Worm (Caenorhabditis elegans): ENCODE data around the gene ZC190.7.
A peak's percentile ranks its signal among the peaks of the same experiment; 100 is the strongest.

The ZC190.7 gene

DNA sequence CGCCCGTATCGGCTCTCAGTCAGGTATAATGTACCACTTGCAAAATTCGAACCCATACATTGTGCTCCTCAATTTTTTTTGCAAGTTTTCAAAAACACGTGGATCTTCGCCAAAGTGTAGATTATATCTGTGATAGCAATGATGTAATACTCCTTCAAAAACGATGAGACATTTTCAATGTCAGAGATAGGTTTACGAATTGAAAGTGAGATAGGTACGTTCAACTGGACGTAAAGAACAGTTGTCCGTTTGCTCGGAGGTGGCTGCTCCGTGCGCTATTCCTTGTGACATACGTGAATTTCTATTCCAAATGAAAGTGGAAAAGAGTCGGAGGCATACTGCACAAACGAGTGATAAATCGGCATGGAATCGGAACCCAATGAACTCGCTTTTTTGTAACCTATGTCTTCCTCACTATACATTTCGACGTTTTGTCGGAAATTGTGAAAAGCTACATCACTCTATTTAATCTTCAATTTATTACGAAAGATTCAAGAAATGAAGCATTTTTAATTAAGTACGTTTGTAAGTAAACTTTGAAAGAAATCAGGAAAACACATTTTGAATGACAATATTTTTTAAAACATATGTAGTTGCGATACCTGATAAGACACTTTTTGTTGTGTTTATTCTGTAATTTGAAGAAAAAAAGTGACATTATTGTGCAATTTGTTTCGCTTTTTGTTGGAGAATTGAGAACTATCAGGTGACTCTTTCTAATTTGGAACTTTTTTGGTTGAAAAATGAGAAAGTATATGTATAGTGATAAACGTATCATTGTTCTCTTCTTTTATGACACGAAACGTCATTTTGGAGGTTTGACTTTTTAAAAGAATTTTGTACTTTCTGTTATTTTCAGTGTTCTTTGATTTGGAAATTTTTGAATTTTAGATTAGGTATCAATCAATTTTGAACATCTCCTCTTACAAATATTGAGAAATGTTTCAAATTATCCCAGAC, 31.9 kb downstream of the ZC190.7 start (continued):
- TF ChIP-seq vab-15 (tag; optimal IDR thresholded peaks at IDR 0.05) (no peak), rnt-1 (tag; optimal IDR thresholded peaks at IDR 0.05) (peak; percentile 31), ets-5 (GFP tag; IDR thresholded peaks at IDR 0.05) (no peak), alr-1 (tag; optimal IDR thresholded peaks at IDR 0.05; ENCODE audit: borderline replicate concordance) (no peak), efl-1 (optimal IDR thresholded peaks at IDR 0.05) (no peak), efl-1 (GFP tag; optimal IDR thresholded peaks at IDR 0.05 in 1 of 2) (no peak)

ce11 chrV:8653080-8653821, 33.4 kb downstream of the ZC190.7 start:
- no peak for TF ChIP-seq snu-23 (GFP tag; optimal IDR thresholded peaks at IDR 0.05)
- no peak for TF ChIP-seq C34B4.2 (tag; optimal IDR thresholded peaks at IDR 0.05)
- TF ChIP-seq swsn-7 (tag; optimal IDR thresholded peaks at IDR 0.05) = no peak
- TF ChIP-seq isw-1 (GFP tag; IDR thresholded peaks at IDR 0.05) = no peak
- no peak for TF ChIP-seq fkh-10 (GFP tag; optimal IDR thresholded peaks at IDR 0.05)
- TF ChIP-seq tlp-1 (tag; optimal IDR thresholded peaks at IDR 0.05) = peak; percentile 10
- peak; percentile 23 for TF ChIP-seq nhr-20 (tag; optimal IDR thresholded peaks at IDR 0.05)
- TF ChIP-seq sup-37 (GFP tag; optimal IDR thresholded peaks at IDR 0.05) = no peak
- no peak for TF ChIP-seq efl-1 (optimal IDR thresholded peaks at IDR 0.05)
- TF ChIP-seq efl-1 (GFP tag; optimal IDR thresholded peaks at IDR 0.05 in 1 of 2) = no peak
- TF ChIP-seq grh-1 (GFP tag; IDR thresholded peaks at IDR 0.05) = no peak
- no peak for TF ChIP-seq lir-3 (tag; optimal IDR thresholded peaks at IDR 0.05; ENCODE audit: poor library complexity)
- no peak for TF ChIP-seq mep-1 (tag; optimal IDR thresholded peaks at IDR 0.05)
- peak; percentile 34 for TF ChIP-seq nhr-71 (tag; optimal IDR thresholded peaks at IDR 0.05)
- TF ChIP-seq nhr-19 (GFP tag; conservative IDR thresholded peaks at IDR 0.05) = peak; percentile 20; the same call in 1 of the 2 replicates
- no peak for TF ChIP-seq fos-1 (tag; optimal IDR thresholded peaks at IDR 0.05)
- no peak for TF ChIP-seq lin-13 (GFP tag; optimal IDR thresholded peaks at IDR 0.05)
- TF ChIP-seq nhr-90 (tag; optimal IDR thresholded peaks at IDR 0.05; ENCODE audit: poor library complexity) = peak; percentile 33
- TF ChIP-seq zag-1 (tag; optimal IDR thresholded peaks at IDR 0.05) = no peak
- TF ChIP-seq ceh-8 (GFP tag; optimal IDR thresholded peaks at IDR 0.05) = no peak
- TF ChIP-seq elt-2 (tag; optimal IDR thresholded peaks at IDR 0.05) = peak; percentile 18
- no peak for TF ChIP-seq pag-3 (tag; optimal IDR thresholded peaks at IDR 0.05; ENCODE audit: borderline replicate concordance, insufficient read depth)
- no peak for TF ChIP-seq unc-30 (tag; optimal IDR thresholded peaks at IDR 0.05)
- no peak for TF ChIP-seq unc-86 (tag; optimal IDR thresholded peaks at IDR 0.05)
- no peak for TF ChIP-seq fkh-8 (tag; optimal IDR thresholded peaks at IDR 0.05)
- TF ChIP-seq elt-3 (tag; optimal IDR thresholded peaks at IDR 0.05) = peak in 4 of 6 experiments; percentile 8 to 88 (median 58)
- no peak for TF ChIP-seq ces-1 (GFP tag; optimal IDR thresholded peaks at IDR 0.05)
- TF ChIP-seq rnt-1 (tag; optimal IDR thresholded peaks at IDR 0.05) = peak; percentile 47
- no peak for TF ChIP-seq ama-1 (optimal IDR thresholded peaks at IDR 0.05)
- no peak for TF ChIP-seq ceh-63 (GFP tag; optimal IDR thresholded peaks at IDR 0.05)
- TF ChIP-seq nhr-85 (tag) = peak; percentile 93
- TF ChIP-seq sox-4 (tag; optimal IDR thresholded peaks at IDR 0.05) = no peak
- no peak for TF ChIP-seq Y116A8C.19 (tag; optimal IDR thresholded peaks at IDR 0.05; ENCODE audit: borderline replicate concordance)
- TF ChIP-seq pqm-1 (tag; optimal IDR thresholded peaks at IDR 0.05) = no peak
- no peak for TF ChIP-seq unc-62 (GFP tag; optimal IDR thresholded peaks at IDR 0.05)
- no peak for TF ChIP-seq lsy-2 (tag; optimal IDR thresholded peaks at IDR 0.05)
- no peak for TF ChIP-seq ets-5 (GFP tag; IDR thresholded peaks at IDR 0.05)
- no peak for TF ChIP-seq irx-1 (tag; optimal IDR thresholded peaks at IDR 0.05)
- TF ChIP-seq aly-2 (tag; optimal IDR thresholded peaks at IDR 0.05) = no peak
- no peak for TF ChIP-seq C04F5.9 (tag; optimal IDR thresholded peaks at IDR 0.05)
- TF ChIP-seq nhr-84 (tag; optimal IDR thresholded peaks at IDR 0.05) = no peak
- TF ChIP-seq nhr-12 (tag; optimal IDR thresholded peaks at IDR 0.05) = no peak
- TF ChIP-seq mdl-1 (tag; optimal IDR thresholded peaks at IDR 0.05) = no peak
- no peak for TF ChIP-seq nhr-47 (tag; optimal IDR thresholded peaks at IDR 0.05)
- peak; percentile 86 for TF ChIP-seq blmp-1 (tag; optimal IDR thresholded peaks at IDR 0.05)
